Fruit fly (Drosophila melanogaster) whole organism, embryonic: ENCODE data around the gene Tengl3.

Experiments used
- ATbp ChIP-seq: fragments of 200-800 bp; sonication (Bioruptor generic); optimal IDR thresholded peaks from 2 replicates; lab custom pipeline; 2017; ENCODE audit warnings: missing biosample characterization, mild to moderate bottlenecking, missing genetic modification characterization, missing genetic modification reagents
- Atf3 ChIP-seq: fragments of 200-800 bp; sonication (Bioruptor generic); optimal IDR thresholded peaks from 3 replicates; lab custom pipeline; 2016; ENCODE audit warnings: missing biosample characterization, missing genetic modification characterization
- Atf6 ChIP-seq: fragments of 200-800 bp; sonication (Bioruptor generic); IDR thresholded peaks from 2 replicates; pipeline ENCODE4 v1.3.6; 2022; ENCODE audit warnings: missing biosample characterization, missing genetic modification characterization
- Bgb ChIP-seq: fragments of 200-800 bp; sonication (Bioruptor generic); IDR thresholded peaks from 2 replicates; pipeline ENCODE4 v1.3.6; 2022; ENCODE audit warnings: missing biosample characterization, missing genetic modification characterization; ENCODE audit not compliant: partially characterized antibody
- CG1024 ChIP-seq: fragments of 200-800 bp; sonication (Bioruptor generic); IDR thresholded peaks from 2 replicates; pipeline ENCODE4 v1.3.6; 2022; ENCODE audit warnings: missing biosample characterization, missing genetic modification characterization
- CG10431 ChIP-seq: fragments of 200-800 bp; sonication (Bioruptor generic); optimal IDR thresholded peaks from 3 replicates; lab custom pipeline; 2018; ENCODE audit warnings: missing biosample characterization, mild to moderate bottlenecking, missing genetic modification characterization
- CG10959 ChIP-seq: fragments of 200-800 bp; sonication (Bioruptor generic); IDR thresholded peaks from 2 replicates; pipeline ENCODE4 v1.3.6; 2022; ENCODE audit warnings: missing biosample characterization, missing genetic modification characterization
- CG11696 ChIP-seq: fragments of 200-800 bp; sonication (Bioruptor generic); IDR thresholded peaks from 2 replicates; pipeline ENCODE4 v1.3.6; 2022; ENCODE audit warnings: missing biosample characterization, missing genetic modification characterization
- CG14014 ChIP-seq: fragments of 200-800 bp; sonication (Bioruptor generic); IDR thresholded peaks from 2 replicates; pipeline ENCODE4 v1.3.6; 2022; ENCODE audit warnings: missing biosample characterization, missing genetic modification characterization
- CG1529 ChIP-seq: fragments of 200-800 bp; sonication (Bioruptor generic); optimal IDR thresholded peaks from 3 replicates; lab custom pipeline; 2018; ENCODE audit warnings: missing biosample characterization, missing genetic modification characterization
- CG15696 ChIP-seq: fragments of 200-800 bp; sonication (Bioruptor generic); optimal IDR thresholded peaks from 2 replicates; lab custom pipeline; 2019; ENCODE audit warnings: missing biosample characterization, mild to moderate bottlenecking, missing genetic modification characterization, moderate library complexity
- CG18476 ChIP-seq: fragments of 200-800 bp; sonication (Bioruptor generic); optimal IDR thresholded peaks from 2 replicates; lab custom pipeline; 2016; ENCODE audit warnings: missing biosample characterization, mild to moderate bottlenecking, missing genetic modification characterization
- CG3065 ChIP-seq: fragments of 200-800 bp; sonication (Bioruptor generic); optimal IDR thresholded peaks from 2 replicates; lab custom pipeline; 2016; ENCODE audit warnings: missing biosample characterization, missing genetic modification characterization
- CG3281 ChIP-seq: fragments of 200-800 bp; sonication (Bioruptor generic); optimal IDR thresholded peaks from 3 replicates; lab custom pipeline; 2017; ENCODE audit warnings: missing biosample characterization, mild to moderate bottlenecking, missing genetic modification characterization
- CG3995 ChIP-seq: fragments of 200-800 bp; sonication (Bioruptor generic); optimal IDR thresholded peaks from 3 replicates; lab custom pipeline; 2016; ENCODE audit warnings: missing biosample characterization, missing genetic modification characterization
- CG4282 ChIP-seq: fragments of 200-800 bp; sonication (Bioruptor generic); optimal IDR thresholded peaks from 2 replicates; lab custom pipeline; 2016; ENCODE audit warnings: missing biosample characterization, missing genetic modification characterization
- CG7963 ChIP-seq: fragments of 200-800 bp; sonication (Bioruptor generic); IDR thresholded peaks from 3 replicates; pipeline ENCODE4 v1.3.6; 2022; ENCODE audit warnings: missing biosample characterization, missing genetic modification characterization; ENCODE audit not compliant: partially characterized antibody
- CG8359 ChIP-seq: fragments of 200-800 bp; sonication (Bioruptor generic); optimal IDR thresholded peaks from 2 replicates; lab custom pipeline; 2017; ENCODE audit warnings: missing biosample characterization, mild to moderate bottlenecking, missing genetic modification characterization, borderline replicate concordance
- CG8924 ChIP-seq: fragments of 200-800 bp; optimal IDR thresholded peaks from 3 replicates; lab custom pipeline; 2019; ENCODE audit warnings: missing biosample characterization, mild to moderate bottlenecking, missing genetic modification characterization, moderate library complexity
- CG9437 ChIP-seq: fragments of 200-800 bp; sonication (Bioruptor generic); optimal IDR thresholded peaks from 2 replicates; lab custom pipeline; 2018; ENCODE audit warnings: missing biosample characterization, mild to moderate bottlenecking, missing genetic modification characterization
- Camta ChIP-seq: fragments of 200-800 bp; sonication (Bioruptor generic); optimal IDR thresholded peaks from 2 replicates; lab custom pipeline; 2016; ENCODE audit warnings: missing biosample characterization, missing genetic modification characterization
- Eip74EF ChIP-seq, 2 experiments: fragments of 200-800 bp in 1 of 2; fragments of >200 bp in 1 of 2; sonication (Bioruptor generic) in 1 of 2; optimal IDR thresholded peaks; 2 replicates each; lab custom pipeline; 2017 to 2019; ENCODE audit warnings: missing biosample characterization in 2 of 2, missing genetic modification characterization in 2 of 2, mild to moderate bottlenecking in 1 of 2, moderate library complexity in 1 of 2
- GATAe ChIP-seq: fragments of 200-800 bp; sonication (Bioruptor generic); conservative IDR thresholded peaks from 2 replicates; pipeline ENCODE4 v1.3.6; 2022; ENCODE audit warnings: missing biosample characterization, missing genetic modification characterization
- HHEX ChIP-seq: fragments of 200-800 bp; sonication (Bioruptor generic); optimal IDR thresholded peaks from 3 replicates; lab custom pipeline; 2017; ENCODE audit warnings: missing biosample characterization, mild to moderate bottlenecking, missing genetic modification characterization, missing genetic modification reagents
- MTF-1 ChIP-seq: fragments of 200-800 bp; sonication (Bioruptor generic); optimal IDR thresholded peaks from 2 replicates; lab custom pipeline; 2018; ENCODE audit warnings: missing biosample characterization, mild to moderate bottlenecking, missing genetic modification characterization, borderline replicate concordance
- Mes4 ChIP-seq: fragments of 200-800 bp; sonication (Bioruptor generic); optimal IDR thresholded peaks from 2 replicates; lab custom pipeline; 2016; ENCODE audit warnings: missing biosample characterization, missing genetic modification characterization
- Mrtf ChIP-seq: fragments of 200-800 bp; sonication (Bioruptor generic); IDR thresholded peaks from 3 replicates; pipeline ENCODE4 v1.3.6; 2022; ENCODE audit warnings: missing biosample characterization, missing genetic modification characterization
- Oaz ChIP-seq: fragments of 200-800 bp; sonication (Bioruptor generic); IDR thresholded peaks from 2 replicates; pipeline ENCODE4 v1.3.6; 2022; ENCODE audit warnings: missing biosample characterization, missing genetic modification characterization
- Oli ChIP-seq: fragments of 200-800 bp; sonication (Bioruptor generic); optimal IDR thresholded peaks from 2 replicates; lab custom pipeline; 2018; ENCODE audit warnings: missing biosample characterization, mild to moderate bottlenecking, missing genetic modification characterization, moderate library complexity
- Poxn ChIP-seq: fragments of 200-800 bp; sonication (Bioruptor generic); IDR thresholded peaks from 2 replicates; pipeline ENCODE4 v1.3.6; 2022; ENCODE audit warnings: missing biosample characterization, missing genetic modification characterization
- Spps ChIP-seq: fragments of 200-800 bp; sonication (Bioruptor generic); optimal IDR thresholded peaks from 2 replicates; lab custom pipeline; 2018; ENCODE audit warnings: missing biosample characterization, mild to moderate bottlenecking, missing genetic modification characterization
- Taf1 ChIP-seq: fragments of 200-800 bp; sonication (Bioruptor generic); IDR thresholded peaks from 2 replicates; pipeline ENCODE4 v1.3.6; 2022; ENCODE audit warnings: missing biosample characterization, missing genetic modification characterization
- ap ChIP-seq: fragments of 200-800 bp; sonication (Bioruptor generic); IDR thresholded peaks from 2 replicates; pipeline ENCODE4 v1.3.6; 2022; ENCODE audit warnings: missing biosample characterization, missing genetic modification characterization
- crc ChIP-seq: fragments of 200-800 bp; sonication (Bioruptor generic); optimal IDR thresholded peaks from 2 replicates; lab custom pipeline; 2016; ENCODE audit warnings: missing biosample characterization, missing genetic modification characterization
- cwo ChIP-seq: fragments of 200-800 bp; sonication (Bioruptor generic); optimal IDR thresholded peaks from 3 replicates; lab custom pipeline; 2017; ENCODE audit warnings: missing biosample characterization, missing genetic modification characterization, mild to moderate bottlenecking, moderate library complexity, missing genetic modification reagents
- dysf ChIP-seq: fragments of 200-800 bp; sonication (Bioruptor generic); IDR thresholded peaks from 3 replicates; pipeline ENCODE4 v1.3.6; 2022; ENCODE audit warnings: missing biosample characterization, missing genetic modification characterization
- emc ChIP-seq: fragments of 200-800 bp; sonication (Bioruptor generic); optimal IDR thresholded peaks from 2 replicates; lab custom pipeline; 2016; ENCODE audit warnings: missing biosample characterization, missing genetic modification characterization
- en ChIP-seq: fragments of 200-800 bp; sonication (Bioruptor generic); optimal IDR thresholded peaks from 2 replicates; lab custom pipeline; 2016; ENCODE audit warnings: missing biosample characterization, missing genetic modification characterization
- eve ChIP-seq, 2 experiments: fragments of >200 bp; optimal IDR thresholded peaks; 2 replicates each; lab custom pipeline; 2017; ENCODE audit warnings: missing biosample characterization in 2 of 2, missing genetic modification characterization in 2 of 2
- fd3F ChIP-seq: fragments of 200-800 bp; sonication (Bioruptor generic); optimal IDR thresholded peaks from 2 replicates; lab custom pipeline; 2018; ENCODE audit warnings: missing biosample characterization, mild to moderate bottlenecking, missing genetic modification characterization, moderate library complexity
- gcm ChIP-seq: fragments of 200-800 bp; sonication (Bioruptor generic); optimal IDR thresholded peaks from 2 replicates; lab custom pipeline; 2019; ENCODE audit warnings: missing biosample characterization, mild to moderate bottlenecking, missing genetic modification characterization, moderate library complexity
- grau ChIP-seq: fragments of 200-800 bp; optimal IDR thresholded peaks from 3 replicates; lab custom pipeline; 2019; ENCODE audit warnings: missing biosample characterization, mild to moderate bottlenecking, missing genetic modification characterization, moderate library complexity
- hbn ChIP-seq: fragments of 200-800 bp; sonication (Bioruptor generic); IDR thresholded peaks from 2 replicates; pipeline ENCODE4 v1.3.6; 2022; ENCODE audit warnings: missing biosample characterization, missing genetic modification characterization; ENCODE audit not compliant: partially characterized antibody
- kay ChIP-seq: fragments of 200-800 bp; sonication (Bioruptor generic); optimal IDR thresholded peaks from 2 replicates; lab custom pipeline; 2016; ENCODE audit warnings: missing biosample characterization, missing genetic modification characterization
- lilli ChIP-seq: fragments of 200-800 bp; sonication (Bioruptor generic); optimal IDR thresholded peaks from 3 replicates; lab custom pipeline; 2016; ENCODE audit warnings: missing biosample characterization, missing genetic modification characterization
- peb ChIP-seq: fragments of 200-800 bp; sonication (Bioruptor generic); IDR thresholded peaks from 2 replicates; pipeline ENCODE4 v1.3.6; 2022; ENCODE audit warnings: missing biosample characterization, missing genetic modification characterization
- rib ChIP-seq: fragments of 200-800 bp; sonication (Bioruptor generic); IDR thresholded peaks from 2 replicates; pipeline ENCODE4 v1.3.6; 2022; ENCODE audit warnings: missing biosample characterization, missing genetic modification characterization
- sens-2 ChIP-seq: fragments of 200-800 bp; sonication (Bioruptor generic); IDR thresholded peaks from 2 replicates; pipeline ENCODE4 v1.3.6; 2022; ENCODE audit warnings: missing biosample characterization, missing genetic modification characterization
- sim ChIP-seq: fragments of 200-800 bp; sonication (Bioruptor generic); IDR thresholded peaks from 2 replicates; pipeline ENCODE4 v1.3.6; 2022; ENCODE audit warnings: missing biosample characterization, missing genetic modification characterization
- so ChIP-seq: fragments of 200-800 bp; sonication (Bioruptor generic); IDR thresholded peaks from 3 replicates; pipeline ENCODE4 v1.3.6; 2022; ENCODE audit warnings: missing biosample characterization, missing genetic modification characterization
- tap ChIP-seq: fragments of 200-800 bp; optimal IDR thresholded peaks from 3 replicates; lab custom pipeline; 2019; ENCODE audit warnings: missing biosample characterization, mild to moderate bottlenecking, missing genetic modification characterization, moderate library complexity
- zfh1 ChIP-seq: fragments of 200-800 bp; sonication (Bioruptor generic); IDR thresholded peaks from 3 replicates; pipeline ENCODE4 v1.3.6; 2022; ENCODE audit warnings: missing biosample characterization, missing genetic modification characterization

Tengl3 gene

DNA sequence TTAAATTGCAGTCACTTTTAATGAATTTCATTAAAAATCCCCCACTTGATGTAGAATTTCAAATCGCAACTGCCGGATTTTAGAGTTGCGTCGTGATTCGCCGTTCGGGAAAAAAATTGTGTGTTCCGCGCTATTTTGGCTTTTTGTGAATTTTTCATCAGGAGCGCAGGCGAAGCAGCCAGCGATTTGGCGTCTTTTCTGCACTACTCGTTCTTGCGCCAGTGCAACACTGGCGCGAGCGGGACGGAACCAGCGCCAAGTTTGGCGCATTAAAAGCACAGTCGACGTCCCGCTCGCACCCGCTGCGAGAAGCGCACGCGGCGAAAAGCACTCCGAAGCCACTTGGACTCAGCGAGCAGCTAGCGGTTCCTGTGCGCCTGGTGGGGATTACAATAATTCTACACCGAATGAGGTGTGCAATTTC lies 44.7 kb downstream of the Tengl3 start (continued):
- TF ChIP-seq CG7963 (GFP tag; lab: Robert Waterston, UW) (no peak), ap (no peak), MTF-1 (GFP tag; lab: Kevin White, UChicago) (peak; percentile 55), GATAe (GFP tag; lab: Robert Waterston, UW) (no peak), Atf6 (GFP tag; lab: Robert Waterston, UW) (no peak), Taf1 (no peak), CG18476 (GFP tag; lab: Kevin White, UChicago) (no peak), Mes4 (GFP tag; lab: Kevin White, UChicago) (peak; percentile 16), CG10959 (GFP tag; lab: Robert Waterston, UW) (no peak), rib (no peak), kay (GFP tag; lab: Kevin White, UChicago) (peak; percentile 18), CG8359 (peak; percentile 10), crc (GFP tag; lab: Kevin White, UChicago) (no peak), Mrtf (GFP tag; lab: Robert Waterston, UW) (no peak), CG3995 (GFP tag; lab: Kevin White, UChicago) (peak; percentile 89), Camta (GFP tag; lab: Kevin White, UChicago) (no peak), Poxn (GFP tag; lab: Robert Waterston, UW) (no peak), fd3F (no peak), so (no peak), grau (peak; percentile 47), lilli (peak; percentile 26), eve (GFP tag; optimal IDR thresholded peaks at IDR 0.05; lab: Kevin White, UChicago) (no peak), CG9437 (no peak), cwo (GFP tag; lab: Kevin White, UChicago) (peak; percentile 57), CG1024 (GFP tag; lab: Robert Waterston, UW) (no peak), CG15696 (no peak), CG10431 (GFP tag; lab: Kevin White, UChicago) (peak; percentile 42), dysf (GFP tag; lab: Robert Waterston, UW) (no peak), CG8924 (tag; lab: Kevin White, UChicago) (no peak), sens-2 (GFP tag; lab: Robert Waterston, UW) (no peak), CG3065 (GFP tag; lab: Kevin White, UChicago) (no peak), Spps (no peak), zfh1 (GFP tag; lab: Robert Waterston, UW) (no peak), sim (GFP tag; lab: Robert Waterston, UW) (no peak), gcm (peak; percentile 62), Bgb (no peak), en (GFP tag; lab: Kevin White, UChicago) (no peak), CG4282 (GFP tag; lab: Kevin White, UChicago) (peak; percentile 1), Oaz (GFP tag; lab: Robert Waterston, UW) (no peak), HHEX (peak; percentile 24), Atf3 (GFP tag; lab: Kevin White, UChicago) (no peak), hbn (no peak), peb (GFP tag; lab: Robert Waterston, UW) (no peak), CG14014 (GFP tag; lab: Robert Waterston, UW) (no peak), Oli (peak; percentile 23), CG3281 (GFP tag; lab: Kevin White, UChicago) (peak; percentile 25), ATbp (GFP tag; lab: Kevin White, UChicago) (no peak), emc (no peak), Eip74EF (GFP tag; optimal IDR thresholded peaks at IDR 0.05; lab: Kevin White, UChicago) (peak in 1 of 2 experiments; percentile 82), CG1529 (GFP tag; lab: Kevin White, UChicago) (peak; percentile 28), CG11696 (no peak), tap (no peak)
